Worm (Caenorhabditis elegans): ENCODE measurements around the gene acp-5.

DNA sequence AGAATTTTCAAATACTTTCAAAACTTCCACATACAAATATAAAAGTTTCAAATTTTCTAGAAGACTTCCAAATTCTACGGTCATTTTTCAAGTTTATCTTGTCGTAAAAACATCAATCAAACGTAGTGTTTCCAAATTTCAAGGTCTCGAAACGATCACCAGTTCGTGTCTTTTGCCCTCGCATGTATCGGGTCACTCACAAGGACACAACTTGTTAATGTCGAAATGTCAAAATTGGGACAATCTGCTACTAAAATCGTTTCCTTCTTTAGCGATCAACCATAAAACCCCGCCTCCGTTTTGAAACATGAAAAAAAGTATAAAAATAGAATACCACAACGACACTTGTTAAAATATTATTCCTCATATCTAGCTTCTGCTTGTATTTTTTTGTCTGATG lies 25.7 kb upstream of the acp-5 start:
- TF ChIP-seq sea-1 (GFP tag; conservative IDR thresholded peaks at IDR 0.05) (no peak), B0310.2 (tag; optimal IDR thresholded peaks at IDR 0.05) (no peak), ets-7 (tag; optimal IDR thresholded peaks at IDR 0.05) (no peak), ama-1 (optimal IDR thresholded peaks at IDR 0.05) (no peak), flt-1 (GFP tag; IDR thresholded peaks at IDR 0.05) (no peak), hmg-4 (GFP tag; optimal IDR thresholded peaks at IDR 0.05) (no peak), ceh-13 (GFP tag; optimal IDR thresholded peaks at IDR 0.05) (no peak)

Data from whole organism, early embryonic.